Worm (Caenorhabditis elegans): ENCODE measurements around the gene ell-1.

Gene ell-1

DNA sequence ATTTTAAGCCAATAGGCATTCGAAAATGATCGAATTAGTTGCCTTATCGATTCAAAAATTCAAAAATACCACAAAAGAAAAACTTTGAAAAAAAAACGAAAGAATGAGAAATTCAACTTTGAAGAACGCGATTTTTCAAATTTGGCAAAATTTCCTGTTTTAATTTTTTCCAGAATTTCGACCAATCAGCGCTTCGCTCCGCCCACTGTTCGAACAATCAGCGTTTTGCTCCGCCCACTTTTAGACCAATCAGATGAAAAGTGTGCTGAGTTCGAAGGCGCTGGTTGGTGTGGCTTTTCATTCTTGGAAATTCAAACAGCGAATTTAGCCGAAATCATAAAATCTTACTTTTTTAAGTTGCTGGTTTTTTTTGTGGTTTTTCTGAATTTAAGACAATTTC is 3.4 kb downstream of the ell-1 start:
- TF ChIP-seq unc-62 (GFP tag; optimal IDR thresholded peaks at IDR 0.05): no peak

DNA sequence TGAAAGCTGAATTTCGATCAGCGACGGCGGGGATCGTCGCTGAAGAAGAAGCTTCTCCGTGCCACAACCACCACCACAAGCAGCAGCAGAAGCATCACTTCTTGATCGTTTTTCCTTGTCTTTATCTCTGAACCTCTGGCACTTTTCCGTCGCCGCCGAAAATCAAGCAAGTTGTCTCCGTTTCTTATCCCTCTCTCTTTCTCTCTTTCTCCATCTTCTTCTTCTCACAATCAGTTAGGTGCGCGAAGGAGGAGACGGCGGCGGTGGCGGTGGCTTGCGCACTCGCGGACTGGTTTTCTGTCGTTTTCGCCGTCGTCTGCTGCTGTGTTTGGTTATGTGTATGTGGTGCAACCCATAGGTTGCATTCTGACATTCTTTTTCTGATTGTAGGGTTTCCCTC is 4.2 kb downstream of the ell-1 start:
- TF ChIP-seq unc-62 (GFP tag; optimal IDR thresholded peaks at IDR 0.05): no peak

DNA sequence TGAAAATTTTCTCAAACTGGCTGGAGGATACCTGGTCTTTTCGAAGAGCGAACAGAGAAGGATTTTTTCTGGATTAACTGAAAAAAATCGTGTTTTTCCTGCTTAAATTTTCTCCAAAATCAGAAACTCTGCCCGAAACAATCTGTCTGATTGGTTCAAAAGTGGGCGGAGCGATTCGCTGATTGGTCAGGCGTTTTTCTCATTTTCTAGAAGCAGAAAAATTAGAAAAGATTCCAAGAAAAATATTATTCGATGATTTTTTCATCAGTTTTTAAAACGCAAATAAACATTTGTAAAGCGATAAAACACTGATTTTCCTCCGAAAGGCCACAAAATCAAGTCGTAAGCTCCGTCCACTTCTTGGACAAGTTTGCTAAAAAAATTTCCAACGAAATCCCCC is 4.7 kb downstream of the ell-1 start:
- no peak for TF ChIP-seq unc-62 (GFP tag; optimal IDR thresholded peaks at IDR 0.05)

DNA sequence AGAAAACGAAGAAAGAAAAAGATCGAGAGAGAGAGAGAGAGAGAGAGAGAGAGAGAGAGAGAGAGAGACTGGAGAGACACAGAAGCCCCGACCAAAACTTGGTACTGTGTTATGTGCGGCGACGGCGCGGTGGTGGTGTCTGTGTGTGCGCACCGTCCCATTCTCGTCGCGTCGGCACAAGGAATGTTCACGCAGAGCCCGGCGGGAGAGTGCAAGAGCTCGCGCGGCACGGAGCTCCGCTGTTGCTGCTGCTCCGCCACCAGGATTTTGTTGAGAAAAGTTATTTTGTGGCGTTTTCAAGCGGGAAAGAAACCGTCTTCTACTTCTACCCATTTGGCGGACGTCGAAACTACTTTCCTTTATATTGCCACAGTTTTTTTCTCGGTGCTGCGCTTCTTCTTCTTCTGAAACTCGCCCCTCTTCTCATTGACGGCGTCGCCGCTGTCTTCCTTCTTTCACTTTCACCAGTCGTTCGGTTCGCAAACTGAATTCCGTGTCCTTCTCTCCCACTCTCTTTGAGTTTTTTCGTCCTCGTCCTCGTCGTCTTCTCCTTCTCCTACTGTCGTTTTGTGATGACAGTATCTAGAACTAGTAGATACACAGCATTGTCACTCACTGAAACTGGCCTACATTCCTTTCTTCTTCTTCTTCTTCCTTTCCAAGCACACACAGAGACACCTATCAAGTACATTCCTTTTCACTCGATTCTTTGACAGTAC is 5.4 kb downstream of the ell-1 start:
- TF ChIP-seq unc-62 (GFP tag; optimal IDR thresholded peaks at IDR 0.05): no peak

DNA sequence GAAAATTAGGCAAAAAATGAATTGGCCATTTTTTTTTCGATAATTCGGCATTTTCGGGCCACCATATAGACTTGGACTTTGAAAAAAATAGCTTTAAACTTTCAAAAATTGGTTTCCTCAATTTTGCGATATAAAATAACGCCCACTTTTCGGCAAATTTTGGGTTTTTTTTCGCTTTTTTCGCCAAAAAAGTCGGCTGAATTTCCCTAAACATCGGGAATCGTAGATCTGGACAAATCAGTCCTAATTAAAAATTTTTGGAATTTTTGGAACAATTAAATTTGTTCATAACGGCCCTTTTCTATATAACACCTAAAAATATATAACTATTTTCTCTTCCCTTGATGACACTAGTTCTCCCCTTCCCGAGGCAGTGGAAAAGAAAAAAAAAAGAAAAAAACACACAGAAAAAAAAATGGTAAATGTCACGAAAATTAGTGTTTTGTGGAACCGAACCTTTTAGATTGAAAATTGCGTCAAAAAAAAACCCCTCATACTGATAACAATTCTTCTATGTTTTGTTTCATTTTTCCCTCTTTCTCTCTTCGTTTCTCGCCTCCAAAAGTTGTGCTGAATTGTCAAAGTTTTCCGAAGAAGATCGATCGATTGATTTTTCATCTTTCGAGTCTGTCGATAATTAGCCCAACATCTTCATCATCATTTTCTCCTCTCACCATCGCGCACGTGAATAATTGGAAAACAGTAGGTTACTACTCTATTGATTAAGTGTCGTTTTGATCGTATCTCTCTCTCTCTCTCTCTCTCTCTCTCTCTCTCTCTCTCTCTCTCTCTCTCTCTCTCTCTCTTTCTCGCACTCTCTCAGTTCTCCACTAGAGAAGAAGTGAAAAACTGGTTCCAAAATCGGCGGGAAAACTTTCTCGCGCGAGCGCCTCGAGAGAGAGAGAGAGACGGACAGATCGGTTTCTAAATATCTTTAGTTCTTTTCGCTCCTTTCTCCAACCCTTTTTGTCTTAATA is 6.4 kb downstream of the ell-1 start, which contains the start of gene Y24D9A.6:
TSS of gene Y24D9A.6 (minus strand) at position 51 of the 977 bp plus-strand sequence.
- TF ChIP-seq unc-62 (GFP tag; optimal IDR thresholded peaks at IDR 0.05): no peak

DNA sequence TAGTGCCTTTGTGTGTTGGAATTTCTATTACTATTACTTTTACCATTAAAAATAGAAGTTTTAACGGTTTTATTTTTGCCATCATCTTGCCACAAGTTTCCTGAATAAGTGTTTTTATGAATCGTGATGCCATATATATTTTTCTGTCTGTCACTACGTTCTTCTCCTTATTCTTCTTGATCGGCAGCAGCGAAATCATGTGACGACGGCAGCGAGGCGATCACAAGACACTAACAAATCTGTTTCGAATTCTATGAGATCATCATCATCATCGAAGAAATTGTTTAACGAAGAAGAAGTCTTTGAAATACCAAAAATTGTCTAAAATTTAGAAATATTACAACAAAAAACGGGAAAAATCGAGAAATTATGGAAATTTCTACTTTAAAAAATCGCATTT is 8.2 kb downstream of the ell-1 start:
- TF ChIP-seq unc-62 (GFP tag; optimal IDR thresholded peaks at IDR 0.05): no peak

DNA sequence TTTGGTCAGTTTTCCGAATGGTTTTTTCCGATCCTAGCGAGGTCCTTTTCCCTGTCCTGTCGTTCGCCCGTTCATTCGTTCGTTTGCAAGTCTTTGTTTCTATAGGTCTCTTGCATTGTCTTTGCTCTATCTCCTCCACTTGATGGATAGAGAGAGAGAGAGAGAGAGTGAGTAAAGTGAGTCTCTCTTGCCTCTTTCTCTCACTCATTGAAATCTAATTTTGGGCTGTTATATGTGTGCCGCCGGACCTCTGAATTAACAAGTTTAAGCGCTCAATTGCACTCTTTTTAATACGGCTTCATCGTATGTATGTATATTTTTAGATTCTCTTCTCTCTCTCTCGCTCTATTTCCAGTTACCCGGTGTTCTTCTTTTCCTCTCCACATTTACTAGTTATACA is 9.7 kb downstream of the ell-1 start:
- TF ChIP-seq unc-62 (GFP tag; optimal IDR thresholded peaks at IDR 0.05): no peak

DNA sequence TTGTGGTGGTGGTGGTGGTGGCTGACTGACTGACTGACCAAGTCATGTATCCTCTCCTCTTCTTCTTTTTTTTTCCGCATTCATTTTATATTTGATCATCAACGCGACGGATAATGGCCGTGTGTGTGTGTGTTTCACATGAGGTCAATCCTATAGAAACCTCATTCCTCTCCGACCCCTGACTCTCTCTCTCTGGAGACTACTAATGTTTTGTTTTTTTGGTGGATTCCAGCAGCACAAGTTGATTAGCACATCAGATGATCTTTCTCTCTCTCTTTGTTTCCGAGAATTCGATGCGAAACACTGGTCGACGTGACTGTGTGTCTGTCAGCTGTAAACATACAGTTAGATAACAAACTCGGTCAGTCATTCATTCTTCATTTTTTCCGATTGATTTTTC is 10.9 kb downstream of the ell-1 start, which contains the start of gene Y24D9A.7:
TSS of gene Y24D9A.7 (minus strand) at position 46 of the 400 bp plus-strand sequence.
- TF ChIP-seq unc-62 (GFP tag; optimal IDR thresholded peaks at IDR 0.05): no peak

DNA sequence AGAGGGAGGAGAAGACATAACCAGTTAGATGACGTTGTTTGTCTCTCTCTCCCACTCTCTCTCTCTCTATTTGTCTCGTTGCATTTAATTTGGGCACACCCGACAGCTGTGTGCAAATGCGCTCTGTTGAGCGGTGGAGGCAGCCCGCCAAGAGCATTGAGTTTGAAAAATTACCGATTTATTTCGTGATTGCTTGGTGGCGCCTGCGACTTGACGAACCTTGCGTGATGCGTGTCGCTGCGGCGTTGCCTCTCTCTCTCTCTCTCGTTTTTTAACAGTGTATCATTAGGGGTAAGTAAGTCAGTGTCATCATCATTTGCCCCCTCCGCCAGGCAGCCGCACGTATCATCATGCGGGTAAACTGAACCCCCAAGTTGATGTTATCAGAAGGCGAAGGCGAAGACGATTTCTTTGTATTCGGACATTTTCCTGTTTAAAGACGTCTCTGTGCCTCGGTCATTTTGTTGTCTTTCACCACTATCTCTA is 11.9 kb downstream of the ell-1 start:
- TF ChIP-seq unc-62 (GFP tag; optimal IDR thresholded peaks at IDR 0.05): no peak

DNA sequence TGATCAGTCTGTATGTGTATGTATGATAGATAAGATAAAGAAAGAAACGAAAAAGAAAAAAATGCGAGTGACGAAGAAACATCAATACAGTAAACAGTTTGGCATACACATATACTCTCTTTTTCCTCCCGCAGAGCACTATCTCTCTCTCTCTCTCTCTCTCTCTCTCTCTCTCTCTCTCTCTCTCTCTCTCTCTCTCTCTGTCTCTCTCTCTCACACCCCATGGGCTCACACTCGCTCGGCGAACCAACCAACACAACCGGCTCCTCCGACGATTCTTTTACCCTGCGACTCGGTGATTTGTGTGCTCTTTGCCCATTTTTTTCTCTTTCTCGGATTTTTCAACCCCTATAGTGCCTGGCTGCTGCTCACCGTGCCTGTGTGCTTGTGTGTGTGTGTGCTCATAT is 12.8 kb downstream of the ell-1 start:
- no peak for TF ChIP-seq unc-62 (GFP tag; optimal IDR thresholded peaks at IDR 0.05)

DNA sequence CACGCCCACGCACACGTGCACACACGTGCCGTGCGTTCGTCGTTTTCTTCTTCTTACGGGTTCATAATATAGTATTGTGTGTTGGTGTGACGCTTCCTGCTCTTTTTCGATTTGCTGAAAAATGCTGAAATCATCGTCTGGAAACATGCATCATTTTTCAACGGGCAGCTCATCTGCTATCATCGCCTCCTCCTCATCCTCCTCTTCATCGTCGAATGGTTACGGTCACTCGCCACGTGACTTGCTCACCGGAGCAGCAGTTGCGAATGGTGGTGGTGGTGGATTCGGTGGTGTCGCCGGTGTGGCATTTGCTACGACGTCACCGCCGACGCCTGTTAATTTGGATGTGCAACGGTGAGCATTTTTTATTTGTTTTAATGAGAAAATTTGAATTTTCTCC is 14.5 kb downstream of the ell-1 start:
- no peak for TF ChIP-seq unc-62 (GFP tag; optimal IDR thresholded peaks at IDR 0.05)

DNA sequence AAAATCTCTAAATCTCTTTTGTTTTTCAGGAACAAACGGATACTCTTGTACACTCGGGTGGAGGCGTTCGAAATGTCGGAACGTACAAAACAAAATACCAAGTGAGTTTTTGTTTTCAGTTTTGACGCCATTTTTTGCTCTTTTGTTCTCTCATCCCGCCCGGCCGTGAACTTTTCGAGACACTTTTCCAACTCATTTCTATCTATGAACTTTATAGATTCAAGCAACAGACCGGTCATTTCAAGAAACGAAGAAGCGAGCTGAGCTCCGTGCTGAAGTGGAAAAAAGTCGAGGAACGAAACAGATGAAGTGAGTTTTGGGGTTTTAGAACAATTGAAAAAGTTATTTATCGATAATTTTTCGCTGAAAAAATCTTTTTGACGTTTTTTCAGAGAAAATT is 16.3 kb downstream of the ell-1 start:
- TF ChIP-seq unc-62 (GFP tag; optimal IDR thresholded peaks at IDR 0.05): no peak

DNA sequence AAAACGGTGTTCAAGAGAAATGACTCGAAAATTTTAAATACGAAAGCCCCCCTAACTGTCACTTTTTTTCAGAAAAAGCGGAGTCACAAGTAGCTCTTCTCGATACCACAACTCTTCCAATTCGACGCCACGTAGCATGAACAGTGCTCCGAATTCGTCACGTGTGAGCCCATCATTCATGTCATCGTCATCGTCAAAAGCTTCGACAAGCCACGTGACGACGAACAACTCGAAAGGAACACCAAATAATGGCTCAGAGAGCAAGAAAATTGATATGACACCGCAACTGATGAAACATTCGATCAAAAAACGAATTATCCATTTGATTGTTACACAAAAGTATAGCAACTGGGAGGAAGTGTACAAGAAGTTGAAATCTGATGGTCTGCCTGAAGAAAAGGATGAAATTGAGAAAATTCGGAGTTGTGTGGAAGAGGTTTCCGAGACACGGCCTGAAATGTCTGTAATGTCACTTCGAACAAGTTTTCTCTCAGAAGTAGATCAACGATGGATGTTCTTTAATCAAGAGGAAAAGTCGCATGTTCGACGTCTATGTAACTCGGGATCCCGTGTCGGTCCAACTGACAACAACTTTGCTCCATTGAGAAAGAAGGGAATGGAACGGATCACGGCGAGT is 17.2 kb downstream of the ell-1 start:
- no peak for TF ChIP-seq unc-62 (GFP tag; optimal IDR thresholded peaks at IDR 0.05)

DNA sequence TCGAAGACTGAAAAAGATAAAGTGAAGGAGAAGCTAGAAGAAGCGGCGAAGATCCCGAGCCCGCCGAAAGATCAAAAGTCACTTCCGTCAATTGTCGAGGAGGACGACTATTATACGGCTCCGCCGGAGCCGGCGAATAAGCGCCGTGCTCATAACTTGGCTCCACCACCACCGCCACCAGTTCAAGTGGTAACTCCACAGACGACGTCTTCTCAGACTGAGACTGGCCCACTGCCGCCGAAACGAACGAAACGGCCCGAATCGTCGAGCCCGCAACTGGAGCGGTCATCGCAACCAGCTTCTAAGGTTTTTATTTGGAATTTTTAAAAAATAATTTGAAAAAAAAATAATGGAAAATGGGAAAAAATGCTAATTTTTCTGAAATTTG is 17.7 kb downstream of the ell-1 start:
- no peak for TF ChIP-seq unc-62 (GFP tag; optimal IDR thresholded peaks at IDR 0.05)

DNA sequence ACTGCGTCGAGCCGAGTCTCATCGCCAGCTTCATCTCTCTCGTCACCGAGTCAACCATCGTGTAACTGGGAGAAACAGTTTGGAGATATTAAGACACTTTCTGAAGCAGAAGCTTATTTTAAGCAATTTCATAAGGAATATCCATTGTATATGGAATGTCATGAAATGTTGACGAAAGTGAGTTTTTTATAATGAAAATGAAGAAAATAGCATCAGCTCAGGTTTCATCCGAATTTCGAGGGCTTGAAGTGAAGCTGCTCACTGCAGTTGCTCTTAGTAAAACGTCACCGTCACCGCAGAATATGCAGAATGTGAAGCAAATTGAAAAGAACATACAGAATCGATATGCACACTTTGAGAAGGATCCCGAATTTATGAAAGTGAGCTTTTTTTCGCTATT is 18.9 kb downstream of the ell-1 start:
- no peak for TF ChIP-seq unc-62 (GFP tag; optimal IDR thresholded peaks at IDR 0.05)

DNA sequence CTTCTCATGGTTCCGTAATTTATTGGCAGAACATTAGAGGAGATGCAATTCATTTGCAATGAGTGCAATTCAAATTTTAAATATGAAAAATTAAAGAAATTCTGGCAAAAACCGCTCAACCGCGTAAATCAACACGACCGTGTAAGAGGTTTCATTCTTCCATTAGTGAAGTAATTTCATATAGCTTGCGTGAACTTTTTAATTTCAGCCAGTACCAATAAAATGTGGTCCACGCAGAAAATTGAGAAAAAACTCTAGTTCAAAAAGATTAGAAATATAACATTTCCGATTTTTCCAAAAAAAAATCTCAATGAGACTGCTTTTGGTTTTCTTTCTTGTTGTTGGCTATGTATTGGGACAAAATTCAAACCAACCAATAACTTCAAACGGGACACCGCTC is 27.8 kb downstream of the ell-1 start, which contains the start of gene clec-175:
TSS of gene clec-175 (plus strand) at position 301 of the 400 bp plus-strand sequence.
- no peak for TF ChIP-seq unc-62 (GFP tag; optimal IDR thresholded peaks at IDR 0.05)

Data from whole organism, dauer.